Fruit fly (Drosophila melanogaster): ENCODE measurements around the gene CG32260.

DNA sequence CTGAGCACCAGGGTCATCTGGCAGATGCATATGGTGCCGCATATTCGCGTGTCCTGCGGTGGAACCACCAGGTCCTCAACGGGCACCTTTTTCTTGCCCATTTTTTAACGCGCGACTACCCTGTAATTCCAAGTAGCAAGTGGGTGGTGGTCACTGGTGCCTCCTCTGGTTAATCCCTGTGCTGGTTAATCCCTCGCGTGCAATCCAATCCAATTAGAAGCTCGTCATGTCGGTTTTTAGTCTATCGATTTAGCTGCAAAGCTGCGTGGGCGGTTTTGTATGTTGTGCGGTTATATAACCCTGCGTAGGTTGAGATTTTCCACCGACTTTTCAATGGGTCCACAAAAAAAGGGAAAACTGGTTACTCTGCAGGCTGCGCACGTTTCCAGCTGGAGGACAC, 42.4 kb downstream of the CG32260 start, which contains the start of gene Teh3:
- no peak for TF ChIP-seq psq (optimal IDR thresholded peaks at IDR 0.05)
- no peak for TF ChIP-seq h (optimal IDR thresholded peaks at IDR 0.05)
- TF ChIP-seq Sin3A (optimal IDR thresholded peaks at IDR 0.05) = no peak
- no peak for TF ChIP-seq ttk (optimal IDR thresholded peaks at IDR 0.05)

All from Kc167 (cell line).